Worm (Caenorhabditis elegans): ENCODE results near the gene C34F11.1.

Gene C34F11.1

ce11 chrII:5182451-5182850 is 30.3 kb upstream of the C34F11.1 start (continued):
- no peak for TF ChIP-seq dpff-1 (tag; optimal IDR thresholded peaks at IDR 0.05)
- TF ChIP-seq F57A8.1 (GFP tag; optimal IDR thresholded peaks at IDR 0.05): no peak
- TF ChIP-seq egl-18 (GFP tag; IDR thresholded peaks at IDR 0.05): no peak
- TF ChIP-seq T26A5.8 (tag; optimal IDR thresholded peaks at IDR 0.05): no peak
- no peak for TF ChIP-seq hrde-1 (tag; optimal IDR thresholded peaks at IDR 0.05; ENCODE audit: borderline replicate concordance)
- TF ChIP-seq F49E8.2 (tag; optimal IDR thresholded peaks at IDR 0.05; ENCODE audit: insufficient read depth): no peak
- 0 out of 2 replicates have a peak, but pooled peaks have one; percentile 11 for TF ChIP-seq egrh-3 (GFP tag; IDR thresholded peaks at IDR 0.05)
- TF ChIP-seq attf-3 (GFP tag; conservative IDR thresholded peaks at IDR 0.05): no peak
- TF ChIP-seq ceh-58 (GFP tag; IDR thresholded peaks at IDR 0.05): no peak
- no peak for TF ChIP-seq F22D6.2 (tag; optimal IDR thresholded peaks at IDR 0.05)
- no peak for TF ChIP-seq nhr-120 (GFP tag; IDR thresholded peaks at IDR 0.05)
- no peak for TF ChIP-seq Y79H2A.3 (GFP tag; conservative IDR thresholded peaks at IDR 0.05)
- no peak for TF ChIP-seq athp-1 (tag; optimal IDR thresholded peaks at IDR 0.05)
- no peak for TF ChIP-seq hmg-20 (GFP tag; IDR thresholded peaks at IDR 0.05)
- TF ChIP-seq egl-44 (GFP tag; IDR thresholded peaks at IDR 0.05): peak; percentile 81; the same call in 1 of the 2 replicates
- no peak for TF ChIP-seq nfya-1 (tag; optimal IDR thresholded peaks at IDR 0.05; ENCODE audit: borderline replicate concordance, insufficient read depth)
- TF ChIP-seq ceh-100 (GFP tag; IDR thresholded peaks at IDR 0.05): no peak
- no peak for TF ChIP-seq cebp-2 (GFP tag; IDR thresholded peaks at IDR 0.05)
- TF ChIP-seq hlh-12 (tag; optimal IDR thresholded peaks at IDR 0.05): no peak
- TF ChIP-seq let-607 (tag; optimal IDR thresholded peaks at IDR 0.05): peak; percentile 93 to 94
- no peak for TF ChIP-seq Y95B8A.8 (GFP tag; IDR thresholded peaks at IDR 0.05)
- no peak for TF ChIP-seq lsy-27 (tag; optimal IDR thresholded peaks at IDR 0.05; ENCODE audit: borderline replicate concordance, insufficient read depth)
- no peak for TF ChIP-seq ets-4 (GFP tag; optimal IDR thresholded peaks at IDR 0.05)
- TF ChIP-seq akir-1 (GFP tag; optimal IDR thresholded peaks at IDR 0.05): no peak
- peak; percentile 20; the same call in 1 of the 2 replicates for TF ChIP-seq madf-6 (GFP tag; IDR thresholded peaks at IDR 0.05)
- TF ChIP-seq ztf-6 (GFP tag; IDR thresholded peaks at IDR 0.05): no peak
- TF ChIP-seq ama-1 (optimal IDR thresholded peaks at IDR 0.05): no peak
- no peak for TF ChIP-seq ama-1 (GFP tag; optimal IDR thresholded peaks at IDR 0.05)
- no peak for TF ChIP-seq snpc-3.4 (tag; optimal IDR thresholded peaks at IDR 0.05)
- TF ChIP-seq efl-1 (GFP tag; optimal IDR thresholded peaks at IDR 0.05): no peak
- no peak for TF ChIP-seq snpc-1.1 (tag; optimal IDR thresholded peaks at IDR 0.05; ENCODE audit: insufficient read depth)
- TF ChIP-seq ZK185.1 (tag; optimal IDR thresholded peaks at IDR 0.05; ENCODE audit: poor library complexity, severe bottlenecking): peak; percentile 75
- TF ChIP-seq fkh-3 (tag; optimal IDR thresholded peaks at IDR 0.05): no peak
- TF ChIP-seq ztf-25 (GFP tag; IDR thresholded peaks at IDR 0.05): no peak
- TF ChIP-seq lin-26 (GFP tag; IDR thresholded peaks at IDR 0.05): 0 out of 2 replicates have a peak, but pooled peaks have one; percentile 24
- no peak for TF ChIP-seq lir-1 (GFP tag; conservative IDR thresholded peaks at IDR 0.05)
- TF ChIP-seq C06A6.2 (GFP tag; conservative IDR thresholded peaks at IDR 0.05): peak; percentile 59; the same call in 1 of the 2 replicates
- TF ChIP-seq xnd-1 (tag; optimal IDR thresholded peaks at IDR 0.05): no peak
- TF ChIP-seq zim-3 (tag; optimal IDR thresholded peaks at IDR 0.05): no peak
- peak; percentile 22 for TF ChIP-seq madf-10 (tag; optimal IDR thresholded peaks at IDR 0.05)

All from whole organism, young adult.